Worm (Caenorhabditis elegans) whole organism, L1 larva: ENCODE measurements around the gene tyr-6.

Experiments used
- C34B4.2 ChIP-seq: sonication (generic microtip); optimal IDR thresholded peaks from 2 replicates; lab custom pipeline; 2017; ENCODE audit warnings: mild to moderate bottlenecking, missing genetic modification characterization, missing compliant biosample characterization
- alr-1 ChIP-seq: fragments of 200-800 bp; sonication (Bioruptor generic); optimal IDR thresholded peaks from 2 replicates; lab custom pipeline; 2018; ENCODE audit warnings: borderline replicate concordance, mild to moderate bottlenecking, missing genetic modification characterization, missing compliant biosample characterization
- aly-2 ChIP-seq: fragments of 150-350 bp; optimal IDR thresholded peaks from 2 replicates; lab custom pipeline; 2014; ENCODE audit warnings: missing biosample characterization, missing genetic modification characterization
- blmp-1 ChIP-seq: fragments of 150-350 bp; optimal IDR thresholded peaks from 2 replicates; lab custom pipeline; 2014; ENCODE audit warnings: missing biosample characterization, missing genetic modification characterization
- ceh-63 ChIP-seq: fragments of 200-800 bp; sonication (Bioruptor generic); optimal IDR thresholded peaks from 2 replicates; lab custom pipeline; 2018; ENCODE audit warnings: mild to moderate bottlenecking, missing genetic modification characterization, missing compliant biosample characterization
- ceh-82 ChIP-seq, 3 experiments: fragments of 150-350 bp in 1 of 3; sonication (generic microtip) in 2 of 3; optimal IDR thresholded peaks; 2 replicates each; lab custom pipeline; 2014 to 2017; ENCODE audit warnings: missing biosample characterization in 3 of 3, missing genetic modification characterization in 3 of 3
- ceh-88 ChIP-seq: fragments of 200-800 bp; sonication (Bioruptor generic); IDR thresholded peaks from 2 replicates; pipeline ENCODE4 v1.3.6; 2022; ENCODE audit warnings: missing genetic modification characterization, missing compliant biosample characterization
- dpl-1 ChIP-seq, 3 experiments: fragments of 150-350 bp in 2 of 3; sonication (generic microtip) in 1 of 3; optimal IDR thresholded peaks; 2 replicates each; lab custom pipeline; 2014 to 2017; ENCODE audit warnings: missing biosample characterization in 3 of 3, missing genetic modification characterization in 3 of 3, missing genetic modification reagents in 3 of 3
- dsc-1 ChIP-seq: sonication (generic microtip); optimal IDR thresholded peaks from 2 replicates; lab custom pipeline; 2016; ENCODE audit warnings: mild to moderate bottlenecking, missing genetic modification characterization, missing compliant biosample characterization
- efl-3 ChIP-seq: fragments of 200-800 bp; sonication (Bioruptor generic); optimal IDR thresholded peaks from 2 replicates; lab custom pipeline; 2018; ENCODE audit warnings: mild to moderate bottlenecking, missing genetic modification characterization, missing compliant biosample characterization
- egl-13 ChIP-seq: sonication (generic microtip); optimal IDR thresholded peaks from 2 replicates; lab custom pipeline; 2016; ENCODE audit warnings: missing genotype, missing genetic modification reagents, missing genetic modification characterization, missing compliant biosample characterization
- elt-2 ChIP-seq: sonication (generic microtip); optimal IDR thresholded peaks from 2 replicates; lab custom pipeline; 2016; ENCODE audit warnings: missing genetic modification characterization, mild to moderate bottlenecking, inconsistent platforms, missing compliant biosample characterization, missing genetic modification reagents
- hlh-17 ChIP-seq: fragments of 200-800 bp; sonication (Bioruptor generic); optimal IDR thresholded peaks from 2 replicates; lab custom pipeline; 2018; ENCODE audit warnings: missing genetic modification characterization, mild to moderate bottlenecking, missing compliant biosample characterization, moderate library complexity, borderline replicate concordance
- hlh-4 ChIP-seq: sonication (generic microtip); optimal IDR thresholded peaks from 2 replicates; lab custom pipeline; 2016; ENCODE audit warnings: mild to moderate bottlenecking, missing genetic modification characterization, missing compliant biosample characterization
- hpl-2 ChIP-seq: fragments of 150-350 bp; optimal IDR thresholded peaks from 2 replicates; lab custom pipeline; 2014; ENCODE audit warnings: missing biosample characterization, missing genetic modification reagents, missing genetic modification characterization
- irx-1 ChIP-seq: sonication (generic microtip); optimal IDR thresholded peaks from 2 replicates; lab custom pipeline; 2016; ENCODE audit warnings: missing genetic modification characterization, missing compliant biosample characterization
- jun-1 ChIP-seq: fragments of 150-350 bp; optimal IDR thresholded peaks from 2 replicates; lab custom pipeline; 2014; ENCODE audit warnings: missing biosample characterization, missing genetic modification reagents, missing genetic modification characterization
- lin-14 ChIP-seq: fragments of 200-800 bp; sonication (Bioruptor generic); optimal IDR thresholded peaks from 2 replicates; lab custom pipeline; 2018; ENCODE audit warnings: mild to moderate bottlenecking, missing genetic modification characterization, moderate library complexity, missing compliant biosample characterization
- lin-15B ChIP-seq: fragments of 150-350 bp; sonication (generic microtip); optimal IDR thresholded peaks from 3 replicates; lab custom pipeline; 2014; ENCODE audit warnings: missing biosample characterization, missing genetic modification characterization
- lsy-2 ChIP-seq, 2 experiments: fragments of 150-350 bp; optimal IDR thresholded peaks; 2 replicates each; lab custom pipeline; 2014; ENCODE audit warnings: missing biosample characterization in 2 of 2, missing genetic modification characterization in 2 of 2
- mab-9 ChIP-seq: fragments of 200-800 bp; sonication (Bioruptor generic); IDR thresholded peaks from 2 replicates; pipeline ENCODE4 v1.3.6; 2022; ENCODE audit warnings: missing genetic modification reagents, missing genetic modification characterization, missing compliant biosample characterization
- mdl-1 ChIP-seq, 2 experiments: fragments of 150-350 bp; optimal IDR thresholded peaks; 2 replicates each; lab custom pipeline; 2014 to 2017; ENCODE audit warnings: missing biosample characterization in 2 of 2, missing genetic modification characterization in 2 of 2, inconsistent platforms in 1 of 2
- nhr-20 ChIP-seq: sonication (generic microtip); optimal IDR thresholded peaks from 2 replicates; lab custom pipeline; 2016; ENCODE audit warnings: mild to moderate bottlenecking, missing genetic modification characterization, missing compliant biosample characterization
- nhr-77 ChIP-seq: fragments of 150-350 bp; optimal IDR thresholded peaks from 2 replicates; lab custom pipeline; 2014; ENCODE audit warnings: missing biosample characterization, missing genetic modification characterization
- nhr-84 ChIP-seq: sonication (generic microtip); optimal IDR thresholded peaks from 2 replicates; lab custom pipeline; 2017; ENCODE audit warnings: missing biosample characterization, missing genetic modification characterization
- nhr-90 ChIP-seq: sonication (generic microtip); optimal IDR thresholded peaks from 2 replicates; lab custom pipeline; 2016; ENCODE audit warnings: mild to moderate bottlenecking, missing genetic modification characterization, missing compliant biosample characterization; ENCODE audit not compliant: poor library complexity
- pag-3 ChIP-seq: sonication (generic microtip); optimal IDR thresholded peaks from 2 replicates; lab custom pipeline; 2017; ENCODE audit warnings: missing genetic modification characterization, mild to moderate bottlenecking, missing compliant biosample characterization, antibody characterized with exemption, borderline replicate concordance; ENCODE audit not compliant: insufficient read depth
- pqm-1 ChIP-seq: sonication (generic microtip); optimal IDR thresholded peaks from 3 replicates; lab custom pipeline; 2017; ENCODE audit warnings: missing biosample characterization, missing genetic modification characterization
- rnt-1 ChIP-seq: sonication (generic microtip); optimal IDR thresholded peaks from 2 replicates; lab custom pipeline; 2016; ENCODE audit warnings: mild to moderate bottlenecking, missing genetic modification characterization, moderate library complexity, missing compliant biosample characterization
- sox-4 ChIP-seq: sonication (generic microtip); optimal IDR thresholded peaks from 2 replicates; lab custom pipeline; 2016; ENCODE audit warnings: missing genetic modification characterization, missing compliant biosample characterization
- sup-37 ChIP-seq: fragments of 200-800 bp; sonication (Bioruptor generic); optimal IDR thresholded peaks from 2 replicates; lab custom pipeline; 2018; ENCODE audit warnings: mild to moderate bottlenecking, missing genetic modification characterization, missing compliant biosample characterization
- swsn-7 ChIP-seq: sonication (generic microtip); optimal IDR thresholded peaks from 2 replicates; lab custom pipeline; 2016; ENCODE audit warnings: missing genetic modification characterization, missing compliant biosample characterization
- tbx-2 ChIP-seq: sonication (generic microtip); optimal IDR thresholded peaks from 2 replicates; lab custom pipeline; 2016; ENCODE audit warnings: missing genetic modification characterization, missing compliant biosample characterization
- unc-30 ChIP-seq: sonication (generic microtip); optimal IDR thresholded peaks from 2 replicates; lab custom pipeline; 2017; ENCODE audit warnings: missing biosample characterization, missing genetic modification characterization
- unc-62 ChIP-seq: fragments of 150-350 bp; optimal IDR thresholded peaks from 2 replicates; lab custom pipeline; 2014; ENCODE audit warnings: missing biosample characterization, missing genetic modification reagents, missing genetic modification characterization
- unc-86 ChIP-seq: sonication (generic microtip); optimal IDR thresholded peaks from 2 replicates; lab custom pipeline; 2016; ENCODE audit warnings: missing genetic modification characterization, missing compliant biosample characterization
- xbp-1 ChIP-seq: sonication (generic microtip); optimal IDR thresholded peaks from 2 replicates; lab custom pipeline; 2016; ENCODE audit warnings: missing genetic modification characterization, missing compliant biosample characterization
- zag-1 ChIP-seq: fragments of 150-350 bp; optimal IDR thresholded peaks from 2 replicates; lab custom pipeline; 2014; ENCODE audit warnings: missing biosample characterization, missing genetic modification characterization
- zip-4 ChIP-seq: fragments of 200-800 bp; sonication (Bioruptor generic); optimal IDR thresholded peaks from 2 replicates; lab custom pipeline; 2018; ENCODE audit warnings: mild to moderate bottlenecking, missing genetic modification characterization, moderate library complexity, missing compliant biosample characterization
- ztf-11 ChIP-seq, 2 experiments: sonication (generic microtip); optimal IDR thresholded peaks; 2 replicates each; lab custom pipeline; 2016 to 2017; ENCODE audit warnings: missing genetic modification characterization in 2 of 2, missing biosample characterization in 1 of 2, missing compliant biosample characterization in 1 of 2
- ztf-4 ChIP-seq: fragments of 150-350 bp; optimal IDR thresholded peaks from 2 replicates; lab custom pipeline; 2014; ENCODE audit warnings: missing biosample characterization, missing genetic modification characterization

Gene tyr-6

ce11 chrIV:6457472-6457871 lies 22.8 kb upstream of the tyr-6 start, which contains the start of gene lgc-10:
Gene lgc-10, minus strand, starts transcription at chrIV:6457572.
- TF ChIP-seq nhr-77 (tag; lab: Kevin White, UChicago) (no peak), pag-3 (tag; lab: Kevin White, UChicago) (no peak), sup-37 (GFP tag; lab: Kevin White, UChicago) (no peak), zip-4 (GFP tag; lab: Kevin White, UChicago) (no peak), ztf-4 (tag; lab: Kevin White, UChicago) (no peak), hlh-4 (tag; lab: Kevin White, UChicago) (no peak), ztf-11 (tag; optimal IDR thresholded peaks at IDR 0.05; lab: Kevin White, UChicago) (no peak), dpl-1 (GFP tag; optimal IDR thresholded peaks at IDR 0.05; lab: Kevin White, UChicago) (no peak), egl-13 (tag; lab: Kevin White, UChicago) (no peak), rnt-1 (tag; lab: Kevin White, UChicago) (no peak), C34B4.2 (tag; lab: Kevin White, UChicago) (no peak), irx-1 (tag; lab: Kevin White, UChicago) (no peak)

DNA sequence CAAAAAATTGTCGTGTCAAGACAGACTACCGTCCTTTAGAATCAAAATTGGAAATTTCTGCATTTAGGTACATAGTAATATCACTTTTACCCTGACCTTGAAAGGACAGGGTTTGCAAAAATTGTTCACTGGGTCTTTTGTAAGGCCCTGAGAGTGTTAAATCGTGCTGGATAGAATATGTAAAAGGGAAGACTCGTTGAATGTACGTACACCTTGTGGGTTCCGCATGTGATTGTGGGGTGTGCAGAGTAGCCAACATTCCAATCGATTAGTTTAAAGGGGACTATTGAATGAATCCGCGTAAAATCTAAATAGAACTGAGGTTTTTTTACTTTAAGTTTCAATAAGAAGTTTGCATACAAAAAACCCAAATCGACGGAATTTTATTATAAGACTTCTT lies 19.7 kb upstream of the tyr-6 start:
- TF ChIP-seq mab-9: no peak
- TF ChIP-seq hpl-2: no peak
- no peak for TF ChIP-seq nhr-84 (tag; lab: Kevin White, UChicago)
- no peak for TF ChIP-seq elt-2 (tag; lab: Kevin White, UChicago)
- TF ChIP-seq ceh-82 (tag; optimal IDR thresholded peaks at IDR 0.05; lab: Kevin White, UChicago): no peak
- TF ChIP-seq pqm-1: no peak

DNA sequence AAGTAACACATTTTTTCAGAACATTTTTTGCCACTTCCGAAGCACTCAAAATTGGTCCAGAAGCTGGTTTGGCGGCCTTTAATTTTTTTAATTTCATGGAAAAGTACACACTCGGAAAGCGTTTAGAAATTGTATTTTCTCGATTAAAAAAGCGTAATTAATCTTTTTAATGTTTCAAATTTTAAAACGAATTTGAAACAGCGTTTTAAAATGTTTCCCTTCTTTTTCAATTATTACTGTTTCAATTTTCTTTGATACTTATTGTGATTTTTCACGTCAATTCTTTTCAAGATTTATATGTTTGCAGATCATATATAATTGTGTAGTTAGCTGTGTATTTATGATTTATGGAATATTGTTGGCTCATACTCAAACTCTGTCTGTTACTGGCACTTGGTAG lies 16.3 kb upstream of the tyr-6 start, which contains the start of gene acr-25:
Gene acr-25, plus strand, starts transcription at position 301 of the 400 bp plus-strand sequence.
- TF ChIP-seq mdl-1 (tag; optimal IDR thresholded peaks at IDR 0.05; lab: Kevin White, UChicago): no peak
- TF ChIP-seq jun-1 (tag; lab: Kevin White, UChicago): no peak
- no peak for TF ChIP-seq nhr-90 (tag; lab: Kevin White, UChicago)
- TF ChIP-seq ceh-88: no peak
- no peak for TF ChIP-seq hlh-17
- no peak for TF ChIP-seq tbx-2 (tag; lab: Kevin White, UChicago)
- TF ChIP-seq dsc-1 (tag; lab: Kevin White, UChicago): no peak
- TF ChIP-seq blmp-1 (tag; lab: Kevin White, UChicago): no peak
- no peak for TF ChIP-seq pqm-1
- no peak for TF ChIP-seq hlh-4 (tag; lab: Kevin White, UChicago)

DNA sequence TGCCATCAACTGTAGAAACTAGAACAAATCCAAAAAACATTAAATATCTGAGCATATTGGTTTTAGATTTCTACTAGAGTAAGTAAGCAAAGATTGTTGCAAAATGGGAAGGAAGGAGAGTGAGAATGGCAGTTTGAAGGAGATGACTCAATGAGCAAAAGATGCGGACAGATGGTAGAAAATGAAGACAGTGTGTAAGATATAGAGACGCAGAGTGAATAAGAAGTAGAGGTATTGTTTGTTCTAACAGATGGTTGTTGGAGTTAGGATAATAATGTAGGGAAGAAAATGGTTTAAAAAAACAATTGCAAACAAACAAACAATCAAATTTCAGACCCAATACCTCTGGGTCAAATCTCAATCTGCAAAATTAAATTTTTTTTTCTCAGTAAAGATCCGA lies 9.1 kb upstream of the tyr-6 start, which contains the start of gene tmed-13:
Gene tmed-13, minus strand, starts transcription at position 169 of the 400 bp plus-strand sequence.
- no peak for TF ChIP-seq lin-14 (GFP tag; lab: Kevin White, UChicago)
- no peak for TF ChIP-seq hpl-2
- no peak for TF ChIP-seq jun-1 (tag; lab: Kevin White, UChicago)

DNA sequence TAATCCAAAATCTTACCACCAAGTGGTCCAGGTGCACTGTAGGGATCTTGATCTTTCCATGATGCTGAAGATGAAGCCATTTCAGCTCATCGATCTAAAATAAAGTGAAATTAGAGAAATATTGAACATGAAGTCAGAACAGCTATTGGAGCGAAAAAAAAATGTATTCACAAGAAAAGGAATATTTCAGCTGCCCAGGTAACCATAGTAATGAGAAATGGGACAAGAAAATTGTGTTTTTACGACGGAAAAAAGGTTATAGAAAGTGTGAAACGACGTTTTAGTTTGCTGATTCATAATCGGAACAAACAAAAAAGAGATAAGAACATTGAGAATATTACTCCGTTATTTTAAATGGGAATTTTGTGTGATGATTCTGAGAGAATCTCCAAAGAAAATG lies 7.2 kb upstream of the tyr-6 start, which contains the start of gene Y73B6BL.27:
Gene Y73B6BL.27, minus strand, starts transcription at position 101 of the 400 bp plus-strand sequence.
- no peak for TF ChIP-seq ceh-63 (GFP tag; lab: Kevin White, UChicago)
- no peak for TF ChIP-seq lin-15B (tag; lab: Kevin White, UChicago)
- TF ChIP-seq zag-1: no peak

ce11 chrIV:6474751-6475150 lies 5.6 kb upstream of the tyr-6 start:
- TF ChIP-seq sox-4 (tag; lab: Kevin White, UChicago): no peak
- peak; percentile 54 to 76 for TF ChIP-seq lsy-2 (tag; optimal IDR thresholded peaks at IDR 0.05; lab: Kevin White, UChicago)
- peak; percentile 31 for TF ChIP-seq tbx-2 (tag; lab: Kevin White, UChicago)
- TF ChIP-seq ztf-11 (tag; optimal IDR thresholded peaks at IDR 0.05; lab: Kevin White, UChicago): no peak
- TF ChIP-seq unc-62: no peak
- TF ChIP-seq alr-1 (tag; lab: Kevin White, UChicago): no peak
- peak; percentile 43 for TF ChIP-seq nhr-20 (tag; lab: Kevin White, UChicago)
- TF ChIP-seq C34B4.2 (tag; lab: Kevin White, UChicago): no peak
- peak; percentile 49 for TF ChIP-seq swsn-7 (tag; lab: Kevin White, UChicago)
- no peak for TF ChIP-seq egl-13 (tag; lab: Kevin White, UChicago)
- no peak for TF ChIP-seq unc-30 (tag; lab: Kevin White, UChicago)
- TF ChIP-seq lin-14 (GFP tag; lab: Kevin White, UChicago): peak; percentile 88
- TF ChIP-seq xbp-1 (tag; lab: Kevin White, UChicago): peak; percentile 2
- TF ChIP-seq unc-86 (tag; lab: Kevin White, UChicago): no peak
- TF ChIP-seq efl-3 (GFP tag; lab: Kevin White, UChicago): no peak
- peak; percentile 31 for TF ChIP-seq jun-1 (tag; lab: Kevin White, UChicago)
- no peak for TF ChIP-seq aly-2
- no peak for TF ChIP-seq zip-4 (GFP tag; lab: Kevin White, UChicago)
- TF ChIP-seq ceh-63 (GFP tag; lab: Kevin White, UChicago): no peak
